Worm (Caenorhabditis elegans) whole organism, L2 larva: ENCODE results near the gene Y50D4B.1.

ENCODE experiments used
- R02D3.7 ChIP-seq: fragments of 150-350 bp; optimal IDR thresholded peaks from 2 replicates; lab custom pipeline; 2014; ENCODE audit warnings: missing biosample characterization, missing genetic modification characterization
- nhr-25 ChIP-seq: fragments of 150-350 bp; sonication (generic microtip); optimal IDR thresholded peaks from 3 replicates; lab custom pipeline; 2014; ENCODE audit warnings: missing biosample characterization, missing genetic modification characterization
- peb-1 ChIP-seq: fragments of 150-350 bp; optimal IDR thresholded peaks from 2 replicates; lab custom pipeline; 2014; ENCODE audit warnings: missing biosample characterization, missing genetic modification characterization
- skn-1 ChIP-seq: sonication (generic microtip); optimal IDR thresholded peaks from 2 replicates; lab custom pipeline; 2017; ENCODE audit warnings: missing biosample characterization, missing genetic modification characterization
- zag-1 ChIP-seq: fragments of 150-350 bp; optimal IDR thresholded peaks from 2 replicates; lab custom pipeline; 2014; ENCODE audit warnings: missing biosample characterization, missing genetic modification characterization

ce11 chrV:1151324-1151742 is 38.6 kb downstream of the Y50D4B.1 start:
- TF ChIP-seq zag-1 (tag; lab: Kevin White, UChicago) (peak; percentile 99), peb-1 (tag; lab: Kevin White, UChicago) (no peak), skn-1 (tag; lab: Kevin White, UChicago) (peak; percentile 26), R02D3.7 (tag; lab: Kevin White, UChicago) (peak; percentile 63), nhr-25 (peak; percentile 92)
